Comparison of ENCODE assay signal across 2 fruit fly cellular contexts in the genomic region with DNA sequence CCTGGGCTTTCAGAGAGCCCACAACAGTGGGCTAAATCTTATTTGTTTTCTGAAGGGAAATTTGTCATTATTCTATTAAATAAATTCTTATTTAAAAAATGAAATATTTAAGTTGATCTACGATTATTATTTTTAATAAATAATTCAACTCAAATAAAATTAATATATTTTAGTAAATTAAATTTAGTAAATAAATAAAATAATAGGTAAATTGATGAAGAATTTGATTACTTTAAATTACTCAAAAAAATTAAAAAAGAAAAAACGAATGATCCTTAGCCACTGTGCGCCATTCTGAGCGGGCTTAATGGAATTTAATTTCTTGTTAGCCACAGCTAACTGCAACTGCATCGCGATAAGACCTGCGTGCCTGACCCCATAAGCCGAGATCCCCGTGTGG.
A peak's percentile ranks its signal among the peaks of the same experiment; 100 is the strongest.
TF ChIP-seq lines count a peak whose summit lies in the region.

No protein-coding gene starts in this region.

TF ChIP-seq in whole organism, prepupa, 60 proteins besides CTCF, POLR2A, EP300 and RAD21 (continues in another document):
- TF ChIP-seq topi (GFP tag; optimal IDR thresholded peaks at IDR 0.05; lab: Kevin White, UChicago) (no peak), CG11762 (GFP tag; optimal IDR thresholded peaks at IDR 0.05; lab: Kevin White, UChicago; ENCODE audit: insufficient read depth) (peak; percentile 6), Gug (GFP tag; IDR thresholded peaks at IDR 0.05; lab: Robert Waterston, UW) (no peak), CG9139 (GFP tag; optimal IDR thresholded peaks at IDR 0.05; lab: Kevin White, UChicago) (no peak), cyc (GFP tag; optimal IDR thresholded peaks at IDR 0.05; lab: Kevin White, UChicago) (no peak), CG3919 (GFP tag; optimal IDR thresholded peaks at IDR 0.05; lab: Kevin White, UChicago) (peak; percentile 22), salr (GFP tag; optimal IDR thresholded peaks at IDR 0.05; lab: Kevin White, UChicago) (no peak), CG8119 (GFP tag; IDR thresholded peaks at IDR 0.05; lab: Robert Waterston, UW) (peak; percentile 23; the same call in 1 of the 3 replicates), CG11902 (GFP tag; optimal IDR thresholded peaks at IDR 0.05; lab: Kevin White, UChicago) (no peak), Sox15 (GFP tag; optimal IDR thresholded peaks at IDR 0.05; lab: Kevin White, UChicago) (no peak), acj6 (GFP tag; optimal IDR thresholded peaks at IDR 0.05; lab: Kevin White, UChicago) (peak; percentile 29), CG16779 (tag; optimal IDR thresholded peaks at IDR 0.05; lab: Kevin White, UChicago) (no peak), Met (GFP tag; optimal IDR thresholded peaks at IDR 0.05; lab: Kevin White, UChicago) (no peak), spab (GFP tag; optimal IDR thresholded peaks at IDR 0.05; lab: Kevin White, UChicago) (peak; percentile 30), Sox102F (GFP tag; optimal IDR thresholded peaks at IDR 0.05; lab: Kevin White, UChicago) (no peak), CG6276 (GFP tag; optimal IDR thresholded peaks at IDR 0.05; lab: Kevin White, UChicago) (peak; percentile 12), eg (GFP tag; IDR thresholded peaks at IDR 0.05; lab: Robert Waterston, UW) (no peak), CG6808 (GFP tag; optimal IDR thresholded peaks at IDR 0.05; lab: Kevin White, UChicago) (peak; percentile 27), CG8319 (GFP tag; optimal IDR thresholded peaks at IDR 0.05; lab: Kevin White, UChicago) (no peak), Ets21C (GFP tag; optimal IDR thresholded peaks at IDR 0.05; lab: Kevin White, UChicago) (no peak), net (GFP tag; optimal IDR thresholded peaks at IDR 0.05; lab: Kevin White, UChicago) (no peak), CG10669 (GFP tag; optimal IDR thresholded peaks at IDR 0.05; lab: Kevin White, UChicago) (peak; percentile 4), CG6163 (GFP tag; IDR thresholded peaks at IDR 0.05; lab: Robert Waterston, UW) (no peak), pdm3 (GFP tag; optimal IDR thresholded peaks at IDR 0.05; lab: Kevin White, UChicago) (no peak), CG15336 (GFP tag; IDR thresholded peaks at IDR 0.05; lab: Robert Waterston, UW) (no peak), CG7368 (GFP tag; optimal IDR thresholded peaks at IDR 0.05; lab: Kevin White, UChicago) (no peak), CG10631 (GFP tag; optimal IDR thresholded peaks at IDR 0.05; lab: Kevin White, UChicago) (peak; percentile 25), Lpt (GFP tag; optimal IDR thresholded peaks at IDR 0.05; lab: Kevin White, UChicago) (no peak), CG8632 (GFP tag; optimal IDR thresholded peaks at IDR 0.05; lab: Kevin White, UChicago) (peak; percentile 10), CG11294 (GFP tag; IDR thresholded peaks at IDR 0.05; lab: Robert Waterston, UW) (no peak), vri (GFP tag; optimal IDR thresholded peaks at IDR 0.05; lab: Kevin White, UChicago) (no peak), CG4318 (GFP tag; optimal IDR thresholded peaks at IDR 0.05; lab: Kevin White, UChicago) (peak; percentile 1), Blimp-1 (GFP tag; optimal IDR thresholded peaks at IDR 0.05; lab: Kevin White, UChicago) (no peak), CG31627 (GFP tag; optimal IDR thresholded peaks at IDR 0.05; lab: Kevin White, UChicago) (no peak), ss (GFP tag; optimal IDR thresholded peaks at IDR 0.05; lab: Kevin White, UChicago) (peak in 1 of 2 experiments; percentile 21), Ets96B (tag; optimal IDR thresholded peaks at IDR 0.05; lab: Kevin White, UChicago) (peak; percentile 48), CG34406 (GFP tag; optimal IDR thresholded peaks at IDR 0.05; lab: Kevin White, UChicago) (peak; percentile 2), Smox (GFP tag; optimal IDR thresholded peaks at IDR 0.05; lab: Kevin White, UChicago) (no peak), OdsH (GFP tag; optimal IDR thresholded peaks at IDR 0.05; lab: Kevin White, UChicago) (peak; percentile 43), CG32006 (GFP tag; optimal IDR thresholded peaks at IDR 0.05; lab: Kevin White, UChicago) (peak; percentile 57), fd85E (GFP tag; optimal IDR thresholded peaks at IDR 0.05; lab: Kevin White, UChicago) (no peak), fd59A (GFP tag; optimal IDR thresholded peaks at IDR 0.05; lab: Kevin White, UChicago) (no peak), lz (GFP tag; optimal IDR thresholded peaks at IDR 0.05; lab: Kevin White, UChicago) (no peak), dac (GFP tag; optimal IDR thresholded peaks at IDR 0.05; lab: Kevin White, UChicago) (no peak), Hr4 (GFP tag; optimal IDR thresholded peaks at IDR 0.05; lab: Kevin White, UChicago) (no peak)

TF ChIP-seq in whole organism, pupa, 21 proteins besides CTCF, POLR2A, EP300 and RAD21:
- TF ChIP-seq CG17806 (tag; optimal IDR thresholded peaks at IDR 0.05; lab: Kevin White, UChicago), result peak; percentile 50
- TF ChIP-seq CG34367 (tag; optimal IDR thresholded peaks at IDR 0.05; lab: Kevin White, UChicago), result peak; percentile 17
- peak; percentile 59 for TF ChIP-seq CG15710 (tag; optimal IDR thresholded peaks at IDR 0.05; lab: Kevin White, UChicago)
- no peak for TF ChIP-seq CG32121 (GFP tag; IDR thresholded peaks at IDR 0.05; lab: Robert Waterston, UW)
- peak; percentile 53 for TF ChIP-seq CG8159 (tag; optimal IDR thresholded peaks at IDR 0.05; lab: Kevin White, UChicago)
- no peak for TF ChIP-seq rn (GFP tag; IDR thresholded peaks at IDR 0.05; lab: Robert Waterston, UW)
- TF ChIP-seq CG4496 (GFP tag; IDR thresholded peaks at IDR 0.05; lab: Robert Waterston, UW), result no peak
- TF ChIP-seq CG9948 (tag; optimal IDR thresholded peaks at IDR 0.05; lab: Kevin White, UChicago), result peak; percentile 67
- TF ChIP-seq D1 (tag; optimal IDR thresholded peaks at IDR 0.05; lab: Kevin White, UChicago), result peak; percentile 22
- peak; percentile 66 for TF ChIP-seq CG14655 (GFP tag; optimal IDR thresholded peaks at IDR 0.05; lab: Kevin White, UChicago)
- no peak for TF ChIP-seq CG13204 (GFP tag; optimal IDR thresholded peaks at IDR 0.05; lab: Kevin White, UChicago)
